Fruit fly (Drosophila melanogaster): Measurements from ENCODE around the gene CG14297.

Gene CG14297

DNA sequence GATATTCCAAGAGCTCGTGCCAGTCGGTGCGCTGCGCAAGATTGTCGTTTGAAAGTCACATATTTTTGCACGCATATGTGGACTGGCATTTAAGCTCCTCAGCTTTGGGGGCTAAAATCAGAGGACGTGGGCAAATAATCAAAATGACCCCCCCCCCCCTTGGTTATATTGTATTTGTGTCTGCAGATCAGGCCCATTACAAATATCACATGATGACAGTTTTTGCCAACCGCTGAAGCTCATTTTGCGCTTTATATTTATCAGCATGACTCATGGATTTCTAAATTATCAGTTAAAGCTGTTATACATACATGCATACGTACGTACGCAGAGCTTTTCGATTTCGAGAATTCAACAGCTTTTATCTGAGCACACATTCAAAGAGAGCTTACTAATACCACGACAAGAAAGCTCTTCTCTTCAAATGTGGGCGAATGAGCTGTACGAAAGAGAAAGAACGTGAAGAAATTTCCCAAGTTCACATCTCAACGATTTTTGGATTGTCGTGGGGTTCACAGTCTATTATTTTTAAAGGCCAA is 18.9 kb downstream of the CG14297 start (continued):
- peak; percentile 21; the same call in 1 of the 2 replicates for TF ChIP-seq vvl (GFP tag; IDR thresholded peaks at IDR 0.05)
- peak; percentile 60 for TF ChIP-seq Med (GFP tag)
- TF ChIP-seq lilli (GFP tag; optimal IDR thresholded peaks at IDR 0.05) = peak; percentile 28
- no peak for TF ChIP-seq Max (GFP tag; optimal IDR thresholded peaks at IDR 0.05)
- peak; percentile 82 for TF ChIP-seq mirr (GFP tag; optimal IDR thresholded peaks at IDR 0.05)
- peak; percentile 45 for TF ChIP-seq Hey (tag; optimal IDR thresholded peaks at IDR 0.05)
- TF ChIP-seq Hr51 (GFP tag; optimal IDR thresholded peaks at IDR 0.05) = no peak
- no peak for TF ChIP-seq CG8290 (GFP tag; optimal IDR thresholded peaks at IDR 0.05)
- peak in 1 of 2 experiments; percentile 25 for TF ChIP-seq CG8290 (tag; optimal IDR thresholded peaks at IDR 0.05)
- TF ChIP-seq Adf1 (GFP tag; IDR thresholded peaks at IDR 0.05) = peak; percentile 17; the same call in 1 of the 2 replicates
- TF ChIP-seq CG3065 (GFP tag; optimal IDR thresholded peaks at IDR 0.05) = no peak
- TF ChIP-seq CG12391 (tag; optimal IDR thresholded peaks at IDR 0.05) = no peak
- peak; percentile 22 for TF ChIP-seq gcm (GFP tag; optimal IDR thresholded peaks at IDR 0.05)
- TF ChIP-seq cg (GFP tag; optimal IDR thresholded peaks at IDR 0.05) = peak; percentile 90
- peak; percentile 88 for TF ChIP-seq rib (GFP tag; IDR thresholded peaks at IDR 0.05)
- peak; percentile 93 for TF ChIP-seq CG34376 (GFP tag; optimal IDR thresholded peaks at IDR 0.05)
- peak; percentile 32; the same call in 1 of the 2 replicates for TF ChIP-seq Xrp1 (GFP tag; IDR thresholded peaks at IDR 0.05)
- TF ChIP-seq gem (tag; optimal IDR thresholded peaks at IDR 0.05) = no peak
- TF ChIP-seq CG15269 (tag; optimal IDR thresholded peaks at IDR 0.05) = peak; percentile 44
- no peak for TF ChIP-seq CG7839 (tag; optimal IDR thresholded peaks at IDR 0.05)
- peak; percentile 16 for TF ChIP-seq CG15514 (GFP tag; optimal IDR thresholded peaks at IDR 0.05)
- peak; percentile 14 for TF ChIP-seq odd (GFP tag; optimal IDR thresholded peaks at IDR 0.05)
- TF ChIP-seq Atf6 (GFP tag; IDR thresholded peaks at IDR 0.05) = peak; percentile 40; the same call in 1 of the 2 replicates
- peak; percentile 58 to 69 for TF ChIP-seq Trl (optimal IDR thresholded peaks at IDR 0.05)
- TF ChIP-seq Trl (GFP tag; optimal IDR thresholded peaks at IDR 0.05) = no peak
- TF ChIP-seq gro (GFP tag; optimal IDR thresholded peaks at IDR 0.05) = peak; percentile 58
- no peak for TF ChIP-seq sens-2 (GFP tag; IDR thresholded peaks at IDR 0.05)
- TF ChIP-seq Stat92E (GFP tag; optimal IDR thresholded peaks at IDR 0.05) = peak in 1 of 3 experiments; percentile 54
- TF ChIP-seq danr (GFP tag; IDR thresholded peaks at IDR 0.05) = no peak
- peak; percentile 34; the same call in 1 of the 2 replicates for TF ChIP-seq CG13287 (GFP tag; IDR thresholded peaks at IDR 0.05; ENCODE audit: partially characterized antibody)
- no peak for TF ChIP-seq dimm (GFP tag; IDR thresholded peaks at IDR 0.05)
- TF ChIP-seq kay (GFP tag; optimal IDR thresholded peaks at IDR 0.05) = peak; percentile 88
- TF ChIP-seq ERR (GFP tag; optimal IDR thresholded peaks at IDR 0.05) = peak; percentile 68
- peak; percentile 75 for TF ChIP-seq CG3163 (GFP tag; optimal IDR thresholded peaks at IDR 0.05)
- TF ChIP-seq CG11504 (tag; optimal IDR thresholded peaks at IDR 0.05) = peak; percentile 78
- TF ChIP-seq exex (tag; optimal IDR thresholded peaks at IDR 0.05) = peak; percentile 95
- TF ChIP-seq sd (tag; optimal IDR thresholded peaks at IDR 0.05) = peak; percentile 83
- peak; percentile 84 for TF ChIP-seq abd-A (tag; optimal IDR thresholded peaks at IDR 0.05)
- peak; percentile 88 for TF ChIP-seq CG13894 (tag; optimal IDR thresholded peaks at IDR 0.05)
- TF ChIP-seq so (GFP tag; IDR thresholded peaks at IDR 0.05) = peak; percentile 14; the same call in 1 of the 3 replicates
- peak; percentile 32 for TF ChIP-seq CrebB (tag; optimal IDR thresholded peaks at IDR 0.05)
- peak; percentile 32 for TF ChIP-seq HHEX (GFP tag; optimal IDR thresholded peaks at IDR 0.05)
- no peak for TF ChIP-seq Vsx1 (GFP tag; optimal IDR thresholded peaks at IDR 0.05)
- peak; percentile 17 for TF ChIP-seq Meics (GFP tag; optimal IDR thresholded peaks at IDR 0.05)
- TF ChIP-seq br (optimal IDR thresholded peaks at IDR 0.05) = no peak
- no peak for TF ChIP-seq Atf3 (GFP tag; optimal IDR thresholded peaks at IDR 0.05)
- peak; percentile 35 for TF ChIP-seq Fer1 (GFP tag; optimal IDR thresholded peaks at IDR 0.05)
- TF ChIP-seq nau (GFP tag; optimal IDR thresholded peaks at IDR 0.05) = peak; percentile 9
- no peak for TF ChIP-seq gcm2 (GFP tag; optimal IDR thresholded peaks at IDR 0.05)
- TF ChIP-seq Dek (tag; optimal IDR thresholded peaks at IDR 0.05) = peak; percentile 25
- peak; percentile 57 for TF ChIP-seq CTCF (GFP tag; optimal IDR thresholded peaks at IDR 0.05)

Measured in whole organism, embryonic.